Worm (Caenorhabditis elegans) whole organism, young adult: ENCODE measurements around the gene mip-2.

Experiments
- F57C9.4 ChIP-seq: sonication (generic microtip); optimal IDR thresholded peaks from 2 replicates; lab custom pipeline; 2017; ENCODE audit warnings: mild to moderate bottlenecking, missing genetic modification characterization, missing compliant biosample characterization
- T07F8.4 ChIP-seq: sonication (generic microtip); optimal IDR thresholded peaks from 2 replicates; lab custom pipeline; 2016; ENCODE audit warnings: mild to moderate bottlenecking, missing genetic modification characterization, moderate library complexity, missing compliant biosample characterization
- Y53F4B.3 ChIP-seq: fragments of 200-800 bp; sonication (Bioruptor generic); IDR thresholded peaks from 2 replicates; pipeline ENCODE4 v1.3.6; 2022; ENCODE audit warnings: missing genetic modification reagents, missing genetic modification characterization, missing compliant biosample characterization
- ama-1 ChIP-seq, 3 experiments: fragments of 150-350 bp in 1 of 3; sonication (generic microtip) in 2 of 3; optimal IDR thresholded peaks; 2 replicates each; lab custom pipeline; 2014 to 2018; ENCODE audit warnings: missing biosample characterization in 2 of 3, missing genetic modification characterization in 2 of 3, missing genetic modification reagents in 2 of 3
- attf-3 ChIP-seq: fragments of 200-800 bp; sonication (Bioruptor generic); conservative IDR thresholded peaks from 2 replicates; pipeline ENCODE4 v1.3.6; 2022; ENCODE audit warnings: missing genetic modification reagents, missing genetic modification characterization, missing compliant biosample characterization
- chd-7 ChIP-seq: sonication (generic microtip); optimal IDR thresholded peaks from 2 replicates; lab custom pipeline; 2016; ENCODE audit warnings: mild to moderate bottlenecking, missing genetic modification characterization, moderate library complexity, missing compliant biosample characterization
- hmg-1.2 ChIP-seq: fragments of 200-800 bp; sonication (Bioruptor generic); IDR thresholded peaks from 2 replicates; pipeline ENCODE4 v1.3.6; 2022; ENCODE audit warnings: missing genetic modification reagents, missing genetic modification characterization, missing compliant biosample characterization
- pha-4 ChIP-seq: fragments of 150-350 bp; sonication (generic microtip); optimal IDR thresholded peaks from 2 replicates; lab custom pipeline; 2014; ENCODE audit warnings: missing biosample characterization, missing genetic modification reagents, missing genetic modification characterization
- rcor-1 ChIP-seq: fragments of 200-800 bp; sonication (Bioruptor generic); IDR thresholded peaks from 2 replicates; pipeline ENCODE4 v1.3.6; 2022; ENCODE audit warnings: missing genetic modification reagents, missing genetic modification characterization, missing compliant biosample characterization
- sea-2 ChIP-seq: fragments of 200-800 bp; sonication (Bioruptor generic); IDR thresholded peaks from 2 replicates; pipeline ENCODE4 v1.3.6; 2022; ENCODE audit warnings: missing genetic modification characterization, missing compliant biosample characterization
- snpc-1.1 ChIP-seq: sonication (generic microtip); optimal IDR thresholded peaks from 2 replicates; lab custom pipeline; 2017; ENCODE audit warnings: missing genetic modification characterization, mild to moderate bottlenecking, missing compliant biosample characterization, antibody characterized with exemption, moderate library complexity, missing genotype, missing genetic modification reagents; ENCODE audit not compliant: insufficient read depth
- unc-130 ChIP-seq: sonication (generic microtip); optimal IDR thresholded peaks from 2 replicates; lab custom pipeline; 2016; ENCODE audit warnings: missing genetic modification reagents, missing genetic modification characterization, missing compliant biosample characterization
- unc-62 ChIP-seq: fragments of 150-350 bp; optimal IDR thresholded peaks from 2 replicates; lab custom pipeline; 2014; ENCODE audit warnings: missing biosample characterization, missing genetic modification reagents, missing genetic modification characterization
- ztf-3 ChIP-seq: fragments of 200-800 bp; sonication (Bioruptor generic); optimal IDR thresholded peaks from 2 replicates; lab custom pipeline; 2018; ENCODE audit warnings: mild to moderate bottlenecking, missing genetic modification characterization, missing compliant biosample characterization

DNA sequence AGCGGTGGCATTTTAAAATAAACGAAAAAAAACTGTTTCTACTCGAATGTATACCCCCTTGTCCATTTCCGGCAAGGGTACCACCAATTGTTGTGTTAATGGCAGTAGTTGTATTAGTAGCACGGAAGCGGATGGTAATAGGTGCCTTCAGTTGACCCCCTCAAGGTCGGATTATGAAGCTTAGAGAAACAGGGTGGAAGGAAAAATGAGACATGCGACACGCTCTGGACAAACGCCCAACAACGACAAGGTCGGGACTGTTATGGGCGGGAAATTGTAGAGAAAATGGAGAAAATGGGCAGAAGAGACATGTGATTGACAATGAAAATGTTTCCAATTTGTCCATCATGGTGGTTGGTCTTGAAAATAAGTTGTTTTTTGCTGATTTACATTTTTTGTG, 32.2 kb upstream of the mip-2 start, which contains the start of gene T01D3.3:
- no peak for TF ChIP-seq pha-4
- TF ChIP-seq ztf-3 (GFP tag; lab: Kevin White, UChicago), result no peak
- TF ChIP-seq attf-3 (GFP tag; lab: Robert Waterston, UW), result no peak
- TF ChIP-seq snpc-1.1 (tag; lab: Kevin White, UChicago), result no peak
- TF ChIP-seq sea-2, result no peak
- no peak for TF ChIP-seq unc-62
- TF ChIP-seq T07F8.4 (tag; lab: Kevin White, UChicago), result no peak
- no peak for TF ChIP-seq unc-130 (GFP tag; lab: Kevin White, UChicago)
- TF ChIP-seq ama-1 (optimal IDR thresholded peaks at IDR 0.05; lab: Kevin White, UChicago), result no peak
- no peak for TF ChIP-seq ama-1 (GFP tag; optimal IDR thresholded peaks at IDR 0.05; lab: Kevin White, UChicago)
- no peak for TF ChIP-seq rcor-1 (GFP tag; lab: Robert Waterston, UW)
- no peak for TF ChIP-seq F57C9.4
- TF ChIP-seq chd-7 (tag; lab: Kevin White, UChicago), result no peak
- TF ChIP-seq hmg-1.2 (GFP tag; lab: Robert Waterston, UW), result no peak
- TF ChIP-seq Y53F4B.3 (GFP tag; lab: Robert Waterston, UW), result no peak
